Worm (Caenorhabditis elegans) whole organism, L2 larva: ENCODE measurements around the gene F55G7.3.

ENCODE experiments used
- R02D3.7 ChIP-seq: fragments of 150-350 bp; optimal IDR thresholded peaks from 2 replicates; lab custom pipeline; 2014; ENCODE audit warnings: missing biosample characterization, missing genetic modification characterization
- ZK546.5 ChIP-seq: sonication (generic microtip); optimal IDR thresholded peaks from 2 replicates; lab custom pipeline; 2017; ENCODE audit warnings: missing biosample characterization, missing genetic modification characterization
- alr-1 ChIP-seq: fragments of 150-350 bp; optimal IDR thresholded peaks from 2 replicates; lab custom pipeline; 2014; ENCODE audit warnings: missing biosample characterization, missing genetic modification characterization
- lin-39 ChIP-seq: fragments of 150-350 bp; optimal IDR thresholded peaks from 2 replicates; lab custom pipeline; 2014; ENCODE audit warnings: missing biosample characterization, missing genetic modification reagents, missing genetic modification characterization
- lsy-2 ChIP-seq, 2 experiments: fragments of 150-350 bp in 1 of 2; sonication (generic microtip) in 1 of 2; optimal IDR thresholded peaks; 2 replicates each; lab custom pipeline; 2014 to 2017; ENCODE audit warnings: missing biosample characterization in 2 of 2, missing genetic modification characterization in 2 of 2
- mdl-1 ChIP-seq, 2 experiments: fragments of 150-350 bp in 1 of 2; sonication (generic microtip) in 1 of 2; optimal IDR thresholded peaks; 2 replicates each; lab custom pipeline; 2017; ENCODE audit warnings: missing biosample characterization in 2 of 2, missing genetic modification characterization in 2 of 2
- snpc-4 ChIP-seq: fragments of 150-350 bp; optimal IDR thresholded peaks from 2 replicates; lab custom pipeline; 2014; ENCODE audit warnings: missing biosample characterization, missing genetic modification characterization
- unc-62 ChIP-seq: fragments of 150-350 bp; optimal IDR thresholded peaks from 2 replicates; lab custom pipeline; 2014; ENCODE audit warnings: missing biosample characterization, missing genetic modification reagents, missing genetic modification characterization
- ztf-11 ChIP-seq: sonication (generic microtip); optimal IDR thresholded peaks from 2 replicates; lab custom pipeline; 2017; ENCODE audit warnings: missing biosample characterization, missing genetic modification characterization

DNA sequence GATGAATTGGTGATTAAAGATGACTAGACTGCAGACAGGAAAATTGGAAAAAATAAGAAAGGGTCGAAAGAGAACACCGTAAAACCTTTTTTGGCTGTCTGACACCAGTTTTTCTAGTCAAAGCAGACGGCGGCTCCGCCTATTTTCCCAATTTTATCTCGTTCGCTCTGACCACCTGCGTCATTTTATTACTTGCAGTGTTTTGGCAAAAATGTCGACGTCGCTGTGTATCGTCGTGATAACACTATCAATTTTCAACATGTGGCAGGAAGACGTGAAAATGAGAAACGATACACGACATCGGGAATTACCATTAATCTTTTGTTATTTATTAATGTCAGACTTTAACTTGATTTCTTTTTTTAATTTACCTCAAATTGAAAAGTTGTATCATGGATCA is 31.8 kb downstream of the F55G7.3 start, which contains the start of gene Y62H9A.15:
- TF ChIP-seq ZK546.5 (tag; lab: Kevin White, UChicago), result no peak
- TF ChIP-seq snpc-4, result no peak
- TF ChIP-seq R02D3.7 (tag; lab: Kevin White, UChicago), result no peak
- no peak for TF ChIP-seq unc-62 (GFP tag; lab: Kevin White, UChicago)
- TF ChIP-seq lin-39 (tag; lab: Kevin White, UChicago), result no peak
- no peak for TF ChIP-seq ztf-11
- TF ChIP-seq mdl-1 (tag; optimal IDR thresholded peaks at IDR 0.05; lab: Kevin White, UChicago), result no peak
- no peak for TF ChIP-seq lsy-2 (tag; optimal IDR thresholded peaks at IDR 0.05; lab: Kevin White, UChicago)
- TF ChIP-seq alr-1, result no peak
